Fruit fly (Drosophila melanogaster) whole organism: Measurements from ENCODE around the gene isoQC.

ENCODE experiments used
- CG8478 ChIP-seq: fragments of >200 bp; optimal IDR thresholded peaks from 2 replicates; lab custom pipeline; 2018; ENCODE audit warnings: inconsistent platforms
- Dll ChIP-seq: fragments of >200 bp; optimal IDR thresholded peaks from 2 replicates; lab custom pipeline; 2017
- EcR ChIP-seq, 2 experiments: fragments of >200 bp; optimal IDR thresholded peaks; 2 replicates each; lab custom pipeline; 2017; ENCODE audit warnings: missing biosample characterization in 2 of 2, missing genetic modification characterization in 2 of 2, missing genetic modification reagents in 2 of 2
- pan ChIP-seq: fragments of >200 bp; optimal IDR thresholded peaks from 2 replicates; lab custom pipeline; 2017
- psq ChIP-seq: fragments of >200 bp; optimal IDR thresholded peaks from 2 replicates; lab custom pipeline; 2017
- usp ChIP-seq: fragments of >200 bp; optimal IDR thresholded peaks from 2 replicates; lab custom pipeline; 2017; ENCODE audit warnings: missing biosample characterization, missing genetic modification characterization, mixed read lengths

Gene isoQC

dm6 chr3L:20474197-20474788 is at the start of gene isoQC:
TSS of gene isoQC (plus strand) at chr3L:20474466.
- TF ChIP-seq usp (GFP tag; lab: Kevin White, UChicago) (no peak), EcR (GFP tag; optimal IDR thresholded peaks at IDR 0.05; lab: Kevin White, UChicago) (no peak), pan (lab: Kevin White, UChicago) (no peak), CG8478 (no peak), Dll (lab: Kevin White, UChicago) (no peak), psq (lab: Kevin White, UChicago) (no peak)

DNA sequence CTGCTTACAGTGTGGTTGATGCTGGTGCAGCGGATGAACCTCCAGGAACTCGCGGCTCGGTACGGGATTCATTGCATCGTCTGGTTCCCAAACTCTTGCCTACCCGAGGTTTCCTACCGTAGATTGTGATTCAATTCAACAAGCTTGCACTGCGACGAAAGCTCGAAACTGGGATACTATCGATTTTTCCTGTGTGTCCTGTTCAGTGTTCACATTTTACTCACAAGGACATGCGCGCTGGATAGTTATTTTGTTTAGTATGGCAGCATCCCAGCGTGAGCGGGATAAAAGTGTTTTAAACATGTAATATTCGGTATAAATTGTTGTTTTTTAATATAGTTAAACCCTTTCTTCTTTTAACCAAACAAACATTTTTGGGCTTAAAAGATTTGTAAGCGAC is 48.4 kb upstream of the isoQC start, which contains the start of gene CG5282:
TSS of gene CG5282 (minus strand) at position 184 of the 400 bp plus-strand sequence.
- TF ChIP-seq Dll (lab: Kevin White, UChicago) (no peak), pan (lab: Kevin White, UChicago) (no peak)

- TF ChIP-seq Dll (lab: Kevin White, UChicago), result no peak
- TF ChIP-seq usp (GFP tag; lab: Kevin White, UChicago), result no peak
- no peak for TF ChIP-seq EcR (GFP tag; optimal IDR thresholded peaks at IDR 0.05; lab: Kevin White, UChicago)
- no peak for TF ChIP-seq psq (lab: Kevin White, UChicago)
- no peak for TF ChIP-seq pan (lab: Kevin White, UChicago)
- no peak for TF ChIP-seq CG8478
Observed at dm6 chr3L:20427449-20427848, 46.8 kb upstream of the isoQC start, which contains the start of gene CG5274. TSS of gene CG5274 (minus strand) at chr3L:20427666.

- no peak for TF ChIP-seq CG8478
Observed at dm6 chr3L:20430182-20430581, 44.1 kb upstream of the isoQC start, which contains the start of gene CG5262. TSS of gene CG5262 (minus strand) at chr3L:20430475.

dm6 chr3L:20431619-20432018 is 42.6 kb upstream of the isoQC start:
- TF ChIP-seq usp (GFP tag; lab: Kevin White, UChicago), result no peak
- TF ChIP-seq Dll (lab: Kevin White, UChicago), result no peak
- TF ChIP-seq CG8478, result no peak
- TF ChIP-seq psq (lab: Kevin White, UChicago), result no peak
- no peak for TF ChIP-seq EcR (GFP tag; optimal IDR thresholded peaks at IDR 0.05; lab: Kevin White, UChicago)
- no peak for TF ChIP-seq pan (lab: Kevin White, UChicago)

DNA sequence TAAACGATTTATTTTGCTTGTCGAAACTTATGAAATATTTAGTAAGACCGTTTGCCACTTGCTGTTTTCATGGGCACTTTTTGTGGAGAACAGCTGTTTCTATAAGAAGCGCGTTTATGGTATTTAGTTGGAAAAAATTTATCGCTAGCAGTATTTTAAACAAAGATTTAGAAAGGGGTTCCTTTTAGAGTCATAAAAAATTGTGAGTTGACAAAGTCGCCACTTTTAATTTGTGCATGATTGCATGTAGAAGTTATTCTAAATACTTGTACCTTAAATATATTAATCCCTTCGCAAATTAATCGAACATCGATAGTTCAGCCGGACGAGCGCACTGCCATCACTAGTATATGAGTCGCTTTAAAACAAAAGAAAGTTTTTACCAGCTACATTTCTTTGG is 42.0 kb upstream of the isoQC start, which contains the start of the genes Las and Psn:
TSS of gene Las (minus strand) at position 65 of the 400 bp plus-strand sequence.
TSS of gene Psn (plus strand) at position 172 of the 400 bp plus-strand sequence.
- TF ChIP-seq usp (GFP tag; lab: Kevin White, UChicago), result no peak
- no peak for TF ChIP-seq psq (lab: Kevin White, UChicago)
- TF ChIP-seq EcR (GFP tag; optimal IDR thresholded peaks at IDR 0.05; lab: Kevin White, UChicago), result no peak
- no peak for TF ChIP-seq pan (lab: Kevin White, UChicago)

DNA sequence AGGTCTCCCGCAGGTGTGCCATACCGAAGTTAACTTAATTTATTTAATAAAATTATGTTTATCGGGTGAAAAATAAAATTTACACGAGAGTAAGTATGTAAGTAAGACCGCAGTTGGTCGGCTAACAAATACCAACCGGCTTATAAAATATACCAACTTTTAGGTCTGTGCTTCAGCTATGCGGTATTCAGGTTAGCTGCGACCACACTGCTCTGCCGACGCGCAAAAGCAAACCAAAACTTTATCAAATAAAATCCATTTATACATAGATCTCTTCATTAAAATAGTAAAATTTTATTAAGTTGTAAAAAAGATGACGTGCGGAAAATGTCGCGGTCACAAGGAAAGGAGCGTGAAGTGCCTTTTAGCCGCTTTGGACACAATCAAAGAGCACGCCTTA is 38.2 kb upstream of the isoQC start, which contains the start of the genes mRpL15 and CtIP:
TSS of gene mRpL15 (minus strand) at position 141 of the 400 bp plus-strand sequence.
TSS of gene CtIP (plus strand) at position 182 of the 400 bp plus-strand sequence.
- no peak for TF ChIP-seq CG8478
- TF ChIP-seq Dll (lab: Kevin White, UChicago), result no peak
- TF ChIP-seq EcR (GFP tag; optimal IDR thresholded peaks at IDR 0.05; lab: Kevin White, UChicago), result no peak

- TF ChIP-seq Dll (lab: Kevin White, UChicago), result no peak
- no peak for TF ChIP-seq usp (GFP tag; lab: Kevin White, UChicago)
- no peak for TF ChIP-seq EcR (GFP tag; optimal IDR thresholded peaks at IDR 0.05; lab: Kevin White, UChicago)
- no peak for TF ChIP-seq psq (lab: Kevin White, UChicago)
- TF ChIP-seq pan (lab: Kevin White, UChicago), result no peak
- no peak for TF ChIP-seq CG8478
Observed at dm6 chr3L:20439772-20440171, 34.5 kb upstream of the isoQC start, which contains the start of gene Hpd. TSS of gene Hpd (minus strand) at chr3L:20439872.

dm6 chr3L:20440902-20441429 is 33.3 kb upstream of the isoQC start:
- TF ChIP-seq EcR (GFP tag; optimal IDR thresholded peaks at IDR 0.05; lab: Kevin White, UChicago), result no peak
- TF ChIP-seq pan (lab: Kevin White, UChicago), result no peak

DNA sequence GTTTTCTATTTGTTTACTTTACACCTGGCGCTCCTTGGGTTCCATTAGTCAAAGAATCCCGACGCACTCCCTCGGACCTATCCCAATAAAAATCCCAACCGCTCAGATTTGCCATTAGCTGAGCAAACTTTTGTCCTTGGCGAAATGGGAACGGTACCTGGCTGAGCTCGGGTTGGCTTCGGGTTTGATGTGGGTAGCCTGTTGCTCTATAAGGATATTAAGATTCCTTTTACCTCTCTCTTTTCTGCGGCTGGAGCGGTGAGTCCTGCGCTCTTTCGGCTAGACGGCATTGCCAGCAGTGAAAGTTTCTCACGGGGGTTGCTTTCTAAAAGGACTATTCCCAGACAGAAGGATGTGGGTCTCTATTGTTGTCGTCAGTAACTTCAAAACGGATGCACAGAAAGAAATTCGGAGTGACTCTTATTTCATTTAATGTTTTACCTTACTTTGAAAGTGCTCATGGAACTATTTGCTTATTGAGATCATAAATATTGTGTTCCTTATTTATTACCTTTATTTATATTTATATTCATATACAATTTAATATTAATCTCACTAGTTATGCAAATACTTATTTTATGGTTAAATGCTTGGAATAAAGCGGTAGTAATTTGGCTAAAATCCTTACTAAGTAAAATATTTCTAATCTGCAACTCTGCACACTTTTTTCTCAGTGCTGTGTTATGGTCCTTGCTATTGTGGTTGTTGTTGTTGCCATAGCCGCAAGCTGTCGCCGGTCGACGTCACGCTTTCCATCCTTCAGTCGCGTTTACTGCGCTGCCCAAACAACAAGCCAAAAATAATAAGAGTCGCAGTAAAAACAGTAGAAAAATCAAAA is 32.4 kb upstream of the isoQC start, which contains the start of gene CG5910:
TSS of gene CG5910 (plus strand) at position 788 of the 838 bp plus-strand sequence.
- no peak for TF ChIP-seq psq (lab: Kevin White, UChicago)
- TF ChIP-seq EcR (GFP tag; optimal IDR thresholded peaks at IDR 0.05; lab: Kevin White, UChicago), result no peak
- TF ChIP-seq pan (lab: Kevin White, UChicago), result no peak
- no peak for TF ChIP-seq CG8478
- no peak for TF ChIP-seq usp (GFP tag; lab: Kevin White, UChicago)
- TF ChIP-seq Dll (lab: Kevin White, UChicago), result no peak

- TF ChIP-seq CG8478 (no peak), psq (lab: Kevin White, UChicago) (no peak), Dll (lab: Kevin White, UChicago) (no peak), EcR (GFP tag; optimal IDR thresholded peaks at IDR 0.05; lab: Kevin White, UChicago) (no peak), usp (GFP tag; lab: Kevin White, UChicago) (no peak), pan (lab: Kevin White, UChicago) (no peak)
Observed at dm6 chr3L:20442674-20443313, 31.5 kb upstream of the isoQC start.
